Fruit fly (Drosophila melanogaster): ENCODE data around the gene Zir.
A peak's percentile ranks its signal among the peaks of the same experiment; 100 is the strongest.

Zir gene

dm6 chr2L:128977-129941, 34.7 kb downstream of the Zir start:
- TF ChIP-seq CG4496 (GFP tag; IDR thresholded peaks at IDR 0.05), result peak; percentile 73
- TF ChIP-seq gl (tag; optimal IDR thresholded peaks at IDR 0.05), result peak; percentile 63
- TF ChIP-seq CG10348 (GFP tag; IDR thresholded peaks at IDR 0.05), result no peak
- peak; percentile 83 for TF ChIP-seq CG13204 (GFP tag; optimal IDR thresholded peaks at IDR 0.05)
- TF ChIP-seq CG12605 (GFP tag; IDR thresholded peaks at IDR 0.05), result peak; percentile 80
- no peak for TF ChIP-seq CG8301 (tag; optimal IDR thresholded peaks at IDR 0.05)
- TF ChIP-seq fd96Ca (GFP tag; IDR thresholded peaks at IDR 0.05), result peak; percentile 61; the same call in 1 of the 3 replicates
- peak; percentile 12 for TF ChIP-seq CG8159 (tag; optimal IDR thresholded peaks at IDR 0.05)
- TF ChIP-seq CG34367 (tag; optimal IDR thresholded peaks at IDR 0.05), result no peak
- TF ChIP-seq CG15710 (tag; optimal IDR thresholded peaks at IDR 0.05), result no peak
- TF ChIP-seq D1 (tag; optimal IDR thresholded peaks at IDR 0.05), result no peak
- no peak for TF ChIP-seq CG17806 (tag; optimal IDR thresholded peaks at IDR 0.05)
- TF ChIP-seq Ets98B (GFP tag; IDR thresholded peaks at IDR 0.05), result peak; percentile 57; the same call in 1 of the 2 replicates
- peak; percentile 39 for TF ChIP-seq Snoo (tag; optimal IDR thresholded peaks at IDR 0.05)
- TF ChIP-seq CG9948 (tag; optimal IDR thresholded peaks at IDR 0.05), result no peak
- TF ChIP-seq Pif1B (GFP tag; optimal IDR thresholded peaks at IDR 0.05), result peak; percentile 70
- TF ChIP-seq rn (GFP tag; IDR thresholded peaks at IDR 0.05), result no peak
- TF ChIP-seq EcR (GFP tag; optimal IDR thresholded peaks at IDR 0.05), result peak; percentile 68
- no peak for TF ChIP-seq CG14655 (GFP tag; optimal IDR thresholded peaks at IDR 0.05)
- TF ChIP-seq CG32121 (GFP tag; IDR thresholded peaks at IDR 0.05), result peak; percentile 69
- TF ChIP-seq Pif1A (GFP tag; optimal IDR thresholded peaks at IDR 0.05), result peak; percentile 54

DNA sequence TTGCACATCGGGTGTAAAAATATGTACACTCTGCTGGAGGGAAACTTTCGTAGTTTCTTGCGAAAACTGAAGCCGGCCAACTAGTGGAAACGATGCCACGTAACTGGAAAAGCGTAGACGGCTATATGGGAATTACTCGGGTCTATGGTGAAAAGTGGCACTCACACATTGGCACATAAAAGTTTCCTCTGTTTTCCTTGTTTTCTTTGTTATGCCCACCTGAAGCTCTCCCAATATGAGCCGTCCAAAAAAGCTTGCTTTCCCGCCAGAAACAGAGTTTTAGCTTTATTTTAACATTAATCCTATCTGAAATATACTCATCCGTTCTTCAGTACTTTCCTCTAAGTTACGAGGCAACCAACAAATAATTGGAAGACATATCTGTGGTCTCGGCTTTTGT, 36.2 kb downstream of the Zir start, which contains the start of gene CG3164:
Gene CG3164 (minus strand): TSS at position 101 of the 400 bp plus-strand sequence.
- TF ChIP-seq Pif1A (GFP tag; optimal IDR thresholded peaks at IDR 0.05), result no peak
- no peak for TF ChIP-seq CG32121 (GFP tag; IDR thresholded peaks at IDR 0.05)
- no peak for TF ChIP-seq CG12605 (GFP tag; IDR thresholded peaks at IDR 0.05)
- TF ChIP-seq Ets98B (GFP tag; IDR thresholded peaks at IDR 0.05), result no peak; the same call in 1 of the 2 replicates
- TF ChIP-seq CG34367 (tag; optimal IDR thresholded peaks at IDR 0.05), result no peak
- TF ChIP-seq CG9948 (tag; optimal IDR thresholded peaks at IDR 0.05), result no peak
- no peak for TF ChIP-seq Pif1B (GFP tag; optimal IDR thresholded peaks at IDR 0.05)
- no peak for TF ChIP-seq CG14655 (GFP tag; optimal IDR thresholded peaks at IDR 0.05)
- no peak for TF ChIP-seq CG8159 (tag; optimal IDR thresholded peaks at IDR 0.05)
- no peak for TF ChIP-seq gl (tag; optimal IDR thresholded peaks at IDR 0.05)
- TF ChIP-seq CG8301 (tag; optimal IDR thresholded peaks at IDR 0.05), result no peak
- TF ChIP-seq Snoo (tag; optimal IDR thresholded peaks at IDR 0.05), result no peak
- TF ChIP-seq CG17806 (tag; optimal IDR thresholded peaks at IDR 0.05), result no peak
- no peak for TF ChIP-seq rn (GFP tag; IDR thresholded peaks at IDR 0.05)
- TF ChIP-seq CG13204 (GFP tag; optimal IDR thresholded peaks at IDR 0.05), result no peak
- no peak for TF ChIP-seq EcR (GFP tag; optimal IDR thresholded peaks at IDR 0.05)

dm6 chr2L:131466-132270, 37.1 kb downstream of the Zir start, which contains the start of gene Gs1:
Gene Gs1 (plus strand): TSS chr2L:132077.
- peak; percentile 60; the same call in 2 of the 3 replicates for TF ChIP-seq CG4496 (GFP tag; IDR thresholded peaks at IDR 0.05)
- TF ChIP-seq Pif1A (GFP tag; optimal IDR thresholded peaks at IDR 0.05), result peak; percentile 17
- TF ChIP-seq Ets98B (GFP tag; IDR thresholded peaks at IDR 0.05), result peak; percentile 79
- no peak for TF ChIP-seq Snoo (tag; optimal IDR thresholded peaks at IDR 0.05)
- no peak for TF ChIP-seq CG17806 (tag; optimal IDR thresholded peaks at IDR 0.05)
- TF ChIP-seq CG8301 (tag; optimal IDR thresholded peaks at IDR 0.05), result peak; percentile 25
- no peak for TF ChIP-seq D1 (tag; optimal IDR thresholded peaks at IDR 0.05)
- TF ChIP-seq CG34367 (tag; optimal IDR thresholded peaks at IDR 0.05), result peak; percentile 34
- TF ChIP-seq CG15710 (tag; optimal IDR thresholded peaks at IDR 0.05), result peak; percentile 2
- peak; percentile 71 for TF ChIP-seq CG12605 (GFP tag; IDR thresholded peaks at IDR 0.05)
- no peak for TF ChIP-seq CG9948 (tag; optimal IDR thresholded peaks at IDR 0.05)
- peak; percentile 39; the same call in 1 of the 3 replicates for TF ChIP-seq fd96Ca (GFP tag; IDR thresholded peaks at IDR 0.05)
- TF ChIP-seq gl (tag; optimal IDR thresholded peaks at IDR 0.05), result peak; percentile 61
- TF ChIP-seq rn (GFP tag; IDR thresholded peaks at IDR 0.05), result no peak
- TF ChIP-seq CG14655 (GFP tag; optimal IDR thresholded peaks at IDR 0.05), result peak; percentile 52
- peak; percentile 35 for TF ChIP-seq EcR (GFP tag; optimal IDR thresholded peaks at IDR 0.05)
- TF ChIP-seq Pif1B (GFP tag; optimal IDR thresholded peaks at IDR 0.05), result peak; percentile 13
- TF ChIP-seq CG13204 (GFP tag; optimal IDR thresholded peaks at IDR 0.05), result peak; percentile 44

DNA sequence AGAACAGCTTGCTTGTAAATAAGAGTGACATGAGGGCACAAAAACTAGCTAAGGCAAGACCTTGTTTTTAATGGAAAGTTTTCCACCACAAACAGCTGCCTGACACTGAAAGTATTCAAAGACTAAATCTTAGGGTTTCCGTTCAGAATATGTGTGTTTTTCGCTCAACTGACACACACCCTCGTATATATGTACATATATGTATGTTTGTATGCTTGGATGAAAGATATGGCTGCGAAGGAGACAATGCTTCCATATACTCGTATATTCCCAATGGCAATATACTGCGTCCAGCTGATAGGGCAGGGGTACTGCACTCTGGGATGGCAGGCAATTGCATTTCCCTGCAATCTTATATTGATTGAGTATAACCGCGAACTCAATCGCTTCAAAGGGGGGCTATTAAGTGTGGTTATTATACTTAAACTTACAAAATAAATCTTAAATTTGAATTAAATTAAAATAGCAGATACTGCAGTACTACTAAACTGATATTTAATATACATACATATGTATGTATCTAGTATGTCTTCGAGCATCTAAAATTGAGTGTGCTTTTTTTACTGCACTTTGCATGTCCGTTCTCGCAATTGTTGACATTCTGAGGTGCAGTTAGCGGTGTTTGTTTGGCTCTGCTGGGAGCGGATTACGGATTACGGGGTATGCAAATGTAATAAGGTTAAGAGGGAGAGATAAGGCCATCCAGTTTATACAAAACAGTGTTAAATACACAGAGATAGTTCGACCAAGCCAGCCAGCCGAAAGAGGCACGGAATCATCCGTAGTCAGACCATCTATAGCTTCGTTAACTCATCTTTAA, 40.2 kb downstream of the Zir start:
- 0 out of 2 replicates have a peak, but pooled peaks have one; percentile 33 for TF ChIP-seq Ets98B (GFP tag; IDR thresholded peaks at IDR 0.05)
- TF ChIP-seq EcR (GFP tag; optimal IDR thresholded peaks at IDR 0.05), result peak; percentile 56
- TF ChIP-seq CG15710 (tag; optimal IDR thresholded peaks at IDR 0.05), result no peak
- peak; percentile 17; the same call in 1 of the 3 replicates for TF ChIP-seq fd96Ca (GFP tag; IDR thresholded peaks at IDR 0.05)

All from whole organism, pupa.